Worm (Caenorhabditis elegans): ENCODE results near the gene unc-31.

ce11 chrIV:12805595-12805994 lies 31.9 kb downstream of the unc-31 start, which contains the start of gene F07C6.4:
- no peak for TF ChIP-seq scrt-1 (GFP tag; IDR thresholded peaks at IDR 0.05)
- TF ChIP-seq ama-1 (optimal IDR thresholded peaks at IDR 0.05), result no peak
- TF ChIP-seq hmbx-1 (tag; optimal IDR thresholded peaks at IDR 0.05), result no peak

All from whole organism, early embryonic.